Fruit fly (Drosophila melanogaster) whole organism, embryonic: ENCODE data around the gene fz4.
A peak's percentile ranks its signal among the peaks of the same experiment; 100 is the strongest.

ENCODE experiments used
- Awh ChIP-seq: fragments of 200-800 bp; sonication (Bioruptor generic); IDR thresholded peaks from 2 replicates; pipeline ENCODE4, ENCODE4 v1.3.6; 2022; ENCODE audit warnings: missing biosample characterization, missing genetic modification characterization
- B-H2 ChIP-seq: fragments of 200-800 bp; sonication (Bioruptor generic); optimal IDR thresholded peaks from 2 replicates; lab custom pipeline; 2018; ENCODE audit warnings: missing biosample characterization, mild to moderate bottlenecking, missing genetic modification characterization
- Bteb2 ChIP-seq: fragments of 200-800 bp; sonication (Bioruptor generic); optimal IDR thresholded peaks from 2 replicates; lab custom pipeline; 2016; ENCODE audit warnings: missing biosample characterization, missing genetic modification characterization
- CG1024 ChIP-seq: fragments of 200-800 bp; sonication (Bioruptor generic); IDR thresholded peaks from 2 replicates; pipeline ENCODE4 v1.3.6; 2022; ENCODE audit warnings: missing biosample characterization, missing genetic modification characterization
- CG11695 ChIP-seq: fragments of 200-800 bp; sonication (Bioruptor generic); IDR thresholded peaks from 3 replicates; pipeline ENCODE4 v1.3.6; 2022; ENCODE audit warnings: missing biosample characterization, missing genetic modification characterization
- CG12155 ChIP-seq: fragments of 200-800 bp; sonication (Bioruptor generic); optimal IDR thresholded peaks from 3 replicates; lab custom pipeline; 2016; ENCODE audit warnings: missing biosample characterization, missing genetic modification characterization
- CG12236 ChIP-seq: fragments of 200-800 bp; sonication (Bioruptor generic); optimal IDR thresholded peaks from 2 replicates; lab custom pipeline; 2016; ENCODE audit warnings: missing biosample characterization, missing genetic modification characterization
- CG13775 ChIP-seq: fragments of 200-800 bp; sonication (Bioruptor generic); optimal IDR thresholded peaks from 3 replicates; lab custom pipeline; 2017; ENCODE audit warnings: missing biosample characterization, mild to moderate bottlenecking, missing genetic modification characterization
- CG13894 ChIP-seq: fragments of 200-800 bp; sonication (Bioruptor generic); optimal IDR thresholded peaks from 3 replicates; lab custom pipeline; 2018; ENCODE audit warnings: missing biosample characterization, mild to moderate bottlenecking, missing genetic modification characterization, moderate library complexity
- CG14860 ChIP-seq: fragments of 200-800 bp; sonication (Bioruptor generic); IDR thresholded peaks from 3 replicates; pipeline ENCODE4 v1.3.6; 2022; ENCODE audit warnings: missing biosample characterization, missing genetic modification characterization; ENCODE audit not compliant: partially characterized antibody
- CG15073 ChIP-seq: fragments of 200-800 bp; sonication (Bioruptor generic); optimal IDR thresholded peaks from 2 replicates; lab custom pipeline; 2016; ENCODE audit warnings: missing biosample characterization, missing genetic modification characterization
- CG1529 ChIP-seq: fragments of 200-800 bp; sonication (Bioruptor generic); optimal IDR thresholded peaks from 3 replicates; lab custom pipeline; 2018; ENCODE audit warnings: missing biosample characterization, missing genetic modification characterization
- CG16813 ChIP-seq: fragments of 200-800 bp; sonication (Bioruptor generic); IDR thresholded peaks from 3 replicates; pipeline ENCODE4 v1.3.6; 2022; ENCODE audit warnings: missing biosample characterization, missing genetic modification characterization; ENCODE audit not compliant: partially characterized antibody
- CG17802 ChIP-seq: fragments of 200-800 bp; sonication (Bioruptor generic); optimal IDR thresholded peaks from 2 replicates; lab custom pipeline; 2018; ENCODE audit warnings: missing biosample characterization, mild to moderate bottlenecking, missing genetic modification characterization, moderate library complexity
- CG17829 ChIP-seq: fragments of 200-800 bp; optimal IDR thresholded peaks from 2 replicates; lab custom pipeline; 2019; ENCODE audit warnings: missing biosample characterization, mild to moderate bottlenecking, missing genetic modification characterization, moderate library complexity
- CG18764 ChIP-seq: fragments of 200-800 bp; sonication (Bioruptor generic); optimal IDR thresholded peaks from 3 replicates; lab custom pipeline; 2016; ENCODE audit warnings: missing biosample characterization, missing genetic modification characterization
- CG30403 ChIP-seq: fragments of 200-800 bp; sonication (Bioruptor generic); optimal IDR thresholded peaks from 3 replicates; lab custom pipeline; 2016; ENCODE audit warnings: missing biosample characterization, missing genetic modification characterization
- CG3065 ChIP-seq: fragments of 200-800 bp; sonication (Bioruptor generic); optimal IDR thresholded peaks from 2 replicates; lab custom pipeline; 2016; ENCODE audit warnings: missing biosample characterization, missing genetic modification characterization
- CG3838 ChIP-seq: fragments of 200-800 bp; sonication (Bioruptor generic); optimal IDR thresholded peaks from 3 replicates; lab custom pipeline; 2016; ENCODE audit warnings: missing biosample characterization, missing genetic modification characterization
- CG5180 ChIP-seq: fragments of 200-800 bp; sonication (Bioruptor generic); optimal IDR thresholded peaks from 3 replicates; lab custom pipeline; 2017; ENCODE audit warnings: missing biosample characterization, missing genetic modification characterization, mild to moderate bottlenecking, moderate library complexity, missing genetic modification reagents
- CG6175 ChIP-seq: fragments of 200-800 bp; sonication (Bioruptor generic); IDR thresholded peaks from 3 replicates; pipeline ENCODE4 v1.3.6; 2022; ENCODE audit warnings: missing biosample characterization, missing genetic modification characterization
- CG7839 ChIP-seq: fragments of 200-800 bp; sonication (Bioruptor generic); optimal IDR thresholded peaks from 3 replicates; lab custom pipeline; 2018; ENCODE audit warnings: missing biosample characterization, mild to moderate bottlenecking, missing genetic modification characterization, moderate library complexity
- CG8359 ChIP-seq: fragments of 200-800 bp; sonication (Bioruptor generic); optimal IDR thresholded peaks from 2 replicates; lab custom pipeline; 2017; ENCODE audit warnings: missing biosample characterization, mild to moderate bottlenecking, missing genetic modification characterization, borderline replicate concordance
- CG8388 ChIP-seq: fragments of 200-800 bp; sonication (Bioruptor generic); optimal IDR thresholded peaks from 2 replicates; lab custom pipeline; 2019; ENCODE audit warnings: missing biosample characterization, mild to moderate bottlenecking, missing genetic modification characterization, moderate library complexity
- CG8944 ChIP-seq: fragments of 200-800 bp; sonication (Bioruptor generic); optimal IDR thresholded peaks from 3 replicates; lab custom pipeline; 2016; ENCODE audit warnings: missing biosample characterization, missing genetic modification characterization
- CG9437 ChIP-seq: fragments of 200-800 bp; sonication (Bioruptor generic); optimal IDR thresholded peaks from 2 replicates; lab custom pipeline; 2018; ENCODE audit warnings: missing biosample characterization, mild to moderate bottlenecking, missing genetic modification characterization
- CoRest ChIP-seq: fragments of 200-800 bp; sonication (Bioruptor generic); optimal IDR thresholded peaks from 3 replicates; lab custom pipeline; 2018; ENCODE audit warnings: missing biosample characterization, mild to moderate bottlenecking, missing genetic modification characterization, moderate library complexity
- Dref ChIP-seq: fragments of 200-800 bp; sonication (Bioruptor generic); IDR thresholded peaks from 2 replicates; pipeline ENCODE4 v1.3.6; 2022; ENCODE audit warnings: missing biosample characterization, missing genetic modification characterization
- HLH3B ChIP-seq: fragments of 200-800 bp; sonication (Bioruptor generic); IDR thresholded peaks from 2 replicates; pipeline ENCODE4 v1.3.6; 2022; ENCODE audit warnings: missing biosample characterization, missing genetic modification characterization
- Hmr ChIP-seq: fragments of 200-800 bp; sonication (Bioruptor generic); optimal IDR thresholded peaks from 3 replicates; lab custom pipeline; 2017; ENCODE audit warnings: mild to moderate bottlenecking, missing biosample characterization, missing genetic modification reagents, missing genetic modification characterization
- Neu2 ChIP-seq: fragments of 200-800 bp; sonication (Bioruptor generic); optimal IDR thresholded peaks from 3 replicates; lab custom pipeline; 2016; ENCODE audit warnings: missing biosample characterization, missing genetic modification characterization, borderline replicate concordance
- Scr ChIP-seq: fragments of 200-800 bp; sonication (Bioruptor generic); IDR thresholded peaks from 2 replicates; pipeline ENCODE4 v1.3.6; 2022; ENCODE audit warnings: missing biosample characterization, missing genetic modification characterization; ENCODE audit not compliant: partially characterized antibody
- TFAM ChIP-seq: fragments of 200-800 bp; sonication (Bioruptor generic); optimal IDR thresholded peaks from 2 replicates; lab custom pipeline; 2017; ENCODE audit warnings: missing biosample characterization, missing genetic modification characterization, inconsistent platforms
- Taf1 ChIP-seq: fragments of 200-800 bp; sonication (Bioruptor generic); IDR thresholded peaks from 2 replicates; pipeline ENCODE4 v1.3.6; 2022; ENCODE audit warnings: missing biosample characterization, missing genetic modification characterization
- cas ChIP-seq: fragments of 200-800 bp; sonication (Bioruptor generic); IDR thresholded peaks from 2 replicates; pipeline ENCODE4 v1.3.6; 2022; ENCODE audit warnings: missing biosample characterization, missing genetic modification characterization
- cato ChIP-seq: fragments of 200-800 bp; sonication (Bioruptor generic); optimal IDR thresholded peaks from 2 replicates; lab custom pipeline; 2016; ENCODE audit warnings: missing biosample characterization, missing genetic modification characterization, borderline replicate concordance
- chif ChIP-seq, 2 experiments: fragments of 200-800 bp; sonication (Bioruptor generic); optimal IDR thresholded peaks; 3 replicates each; lab custom pipeline; 2016; ENCODE audit warnings: missing biosample characterization in 2 of 2, missing genetic modification characterization in 2 of 2
- crol ChIP-seq: fragments of 200-800 bp; sonication (Bioruptor generic); IDR thresholded peaks from 2 replicates; pipeline ENCODE4 v1.3.6; 2022; ENCODE audit warnings: missing biosample characterization, missing genetic modification characterization
- dm ChIP-seq: fragments of 200-800 bp; sonication (Bioruptor generic); optimal IDR thresholded peaks from 3 replicates; lab custom pipeline; 2016; ENCODE audit warnings: missing biosample characterization, missing genetic modification characterization
- dysf ChIP-seq: fragments of 200-800 bp; sonication (Bioruptor generic); IDR thresholded peaks from 3 replicates; pipeline ENCODE4 v1.3.6; 2022; ENCODE audit warnings: missing biosample characterization, missing genetic modification characterization
- en ChIP-seq: fragments of 200-800 bp; sonication (Bioruptor generic); optimal IDR thresholded peaks from 2 replicates; lab custom pipeline; 2016; ENCODE audit warnings: missing biosample characterization, missing genetic modification characterization
- lab ChIP-seq: fragments of 200-800 bp; sonication (Bioruptor generic); optimal IDR thresholded peaks from 3 replicates; lab custom pipeline; 2017; ENCODE audit warnings: missing biosample characterization, missing genetic modification characterization, mild to moderate bottlenecking, moderate library complexity, missing genetic modification reagents
- pzg ChIP-seq: fragments of 200-800 bp; sonication (Bioruptor generic); optimal IDR thresholded peaks from 3 replicates; lab custom pipeline; 2018; ENCODE audit warnings: missing biosample characterization, mild to moderate bottlenecking, missing genetic modification characterization, moderate library complexity
- run ChIP-seq: fragments of 200-800 bp; sonication (Bioruptor generic); optimal IDR thresholded peaks from 3 replicates; lab custom pipeline; 2018; ENCODE audit warnings: missing biosample characterization, mild to moderate bottlenecking, missing genetic modification characterization
- sim ChIP-seq: fragments of 200-800 bp; sonication (Bioruptor generic); IDR thresholded peaks from 2 replicates; pipeline ENCODE4 v1.3.6; 2022; ENCODE audit warnings: missing biosample characterization, missing genetic modification characterization
- slp2 ChIP-seq: fragments of 200-800 bp; sonication (Bioruptor generic); optimal IDR thresholded peaks from 2 replicates; lab custom pipeline; 2016; ENCODE audit warnings: missing biosample characterization, missing genetic modification characterization
- tll ChIP-seq, 2 experiments: fragments of 200-800 bp in 1 of 2; fragments of >200 bp in 1 of 2; sonication (Bioruptor generic) in 1 of 2; optimal IDR thresholded peaks; 2 replicates each; lab custom pipeline; 2017 to 2019; ENCODE audit warnings: missing biosample characterization in 2 of 2, missing genetic modification characterization in 2 of 2, mild to moderate bottlenecking in 1 of 2, moderate library complexity in 1 of 2
- twi ChIP-seq: fragments of 200-800 bp; optimal IDR thresholded peaks from 2 replicates; lab custom pipeline; 2019; ENCODE audit warnings: missing biosample characterization, mild to moderate bottlenecking, missing genetic modification characterization, moderate library complexity
- unpg ChIP-seq: fragments of 200-800 bp; sonication (Bioruptor generic); optimal IDR thresholded peaks from 3 replicates; lab custom pipeline; 2018; ENCODE audit warnings: missing biosample characterization, mild to moderate bottlenecking, missing genetic modification characterization, moderate library complexity

fz4 gene

dm6 chrX:7096495-7096995, 13.6 kb downstream of the fz4 start (continued):
- TF ChIP-seq CG8388 (GFP tag; lab: Kevin White, UChicago) = peak; percentile 80
- peak; percentile 65; the same call in 1 of the 2 replicates for TF ChIP-seq HLH3B (GFP tag; lab: Robert Waterston, UW)
- TF ChIP-seq CG8944 (GFP tag; lab: Kevin White, UChicago) = peak; percentile 63
- TF ChIP-seq cato = no peak
- no peak for TF ChIP-seq CG1024 (GFP tag; lab: Robert Waterston, UW)
- peak; percentile 57 for TF ChIP-seq B-H2 (GFP tag; lab: Kevin White, UChicago)
- peak; percentile 82; the same call in 2 of the 3 replicates for TF ChIP-seq CG11695
- TF ChIP-seq CG15073 (GFP tag; lab: Kevin White, UChicago) = peak; percentile 93
- peak; percentile 54 for TF ChIP-seq CG3838
- TF ChIP-seq CG16813 = no peak
- TF ChIP-seq CG14860 (GFP tag; lab: Robert Waterston, UW) = no peak
- peak; percentile 76 for TF ChIP-seq CG13775 (GFP tag; lab: Kevin White, UChicago)
- peak; percentile 67 for TF ChIP-seq CG5180
- peak; percentile 50; the same call in 1 of the 2 replicates for TF ChIP-seq Awh (GFP tag; lab: Robert Waterston, UW)
- TF ChIP-seq en = peak; percentile 35
- TF ChIP-seq lab (GFP tag; lab: Kevin White, UChicago) = peak; percentile 91
- no peak for TF ChIP-seq cas (GFP tag; lab: Robert Waterston, UW)
- peak in 1 of 2 experiments; percentile 13 for TF ChIP-seq tll (GFP tag; optimal IDR thresholded peaks at IDR 0.05; lab: Kevin White, UChicago)
- peak; percentile 91 for TF ChIP-seq CG7839
- TF ChIP-seq CoRest (tag; lab: Kevin White, UChicago) = peak; percentile 89
- TF ChIP-seq chif (GFP tag; optimal IDR thresholded peaks at IDR 0.05; lab: Kevin White, UChicago) = peak; percentile 66 to 82
- TF ChIP-seq CG1529 (GFP tag; lab: Kevin White, UChicago) = peak; percentile 73
- peak; percentile 34 for TF ChIP-seq CG17802 (tag; lab: Kevin White, UChicago)
- peak; percentile 55 for TF ChIP-seq dm
- peak; percentile 86 for TF ChIP-seq CG30403 (GFP tag; lab: Kevin White, UChicago)
- TF ChIP-seq CG18764 (GFP tag; lab: Kevin White, UChicago) = peak; percentile 49
- TF ChIP-seq TFAM = peak; percentile 2
- no peak for TF ChIP-seq Neu2 (GFP tag; lab: Kevin White, UChicago)
- peak; percentile 84 for TF ChIP-seq CG17829 (tag; lab: Kevin White, UChicago)
- TF ChIP-seq dysf (GFP tag; lab: Robert Waterston, UW) = peak; percentile 89
- TF ChIP-seq sim (GFP tag; lab: Robert Waterston, UW) = no peak
- peak; percentile 51 for TF ChIP-seq run (tag; lab: Kevin White, UChicago)
- peak; percentile 74 for TF ChIP-seq CG9437 (GFP tag; lab: Kevin White, UChicago)
- TF ChIP-seq slp2 (GFP tag; lab: Kevin White, UChicago) = peak; percentile 77
- no peak for TF ChIP-seq Scr (GFP tag; lab: Robert Waterston, UW)
- no peak for TF ChIP-seq CG12155 (GFP tag; lab: Kevin White, UChicago)
- TF ChIP-seq crol (GFP tag; lab: Robert Waterston, UW) = no peak
- peak; percentile 3 for TF ChIP-seq pzg (GFP tag; lab: Kevin White, UChicago)
- TF ChIP-seq unpg (GFP tag; lab: Kevin White, UChicago) = peak; percentile 88
- peak; percentile 40; the same call in 1 of the 3 replicates for TF ChIP-seq CG6175 (GFP tag; lab: Robert Waterston, UW)
- peak; percentile 77 for TF ChIP-seq CG13894 (tag; lab: Kevin White, UChicago)
- TF ChIP-seq CG12236 (GFP tag; lab: Kevin White, UChicago) = peak; percentile 38
- TF ChIP-seq Dref = no peak
- peak; percentile 59 for TF ChIP-seq CG8359 (GFP tag; lab: Kevin White, UChicago)
- TF ChIP-seq twi (tag; lab: Kevin White, UChicago) = peak; percentile 86
- peak; percentile 89 for TF ChIP-seq Hmr (GFP tag; lab: Kevin White, UChicago)
- peak; percentile 45; the same call in 1 of the 2 replicates for TF ChIP-seq Taf1
- TF ChIP-seq Bteb2 (GFP tag; lab: Kevin White, UChicago) = peak; percentile 56
- TF ChIP-seq CG3065 (GFP tag; lab: Kevin White, UChicago) = no peak
